Fruit fly (Drosophila melanogaster): Measurements from ENCODE around the gene CG14313.

Gene CG14313

dm6 chr3R:18226809-18227157, 35.0 kb upstream of the CG14313 start:
- TF ChIP-seq Pif1B (GFP tag; optimal IDR thresholded peaks at IDR 0.05) (no peak), CG13204 (GFP tag; optimal IDR thresholded peaks at IDR 0.05) (no peak), CG32121 (GFP tag; IDR thresholded peaks at IDR 0.05) (0 out of 2 replicates have a peak, but pooled peaks have one; percentile 25), Ets98B (GFP tag; IDR thresholded peaks at IDR 0.05) (no peak), CG4496 (GFP tag; IDR thresholded peaks at IDR 0.05) (peak; percentile 24; the same call in 2 of the 3 replicates), EcR (GFP tag; optimal IDR thresholded peaks at IDR 0.05) (peak; percentile 73), CG8159 (tag; optimal IDR thresholded peaks at IDR 0.05) (no peak), D1 (tag; optimal IDR thresholded peaks at IDR 0.05) (no peak), CG34367 (tag; optimal IDR thresholded peaks at IDR 0.05) (no peak), gl (tag; optimal IDR thresholded peaks at IDR 0.05) (no peak), rn (GFP tag; IDR thresholded peaks at IDR 0.05) (no peak), CG9948 (tag; optimal IDR thresholded peaks at IDR 0.05) (no peak), Snoo (tag; optimal IDR thresholded peaks at IDR 0.05) (no peak), CG10348 (GFP tag; IDR thresholded peaks at IDR 0.05) (no peak), CG15710 (tag; optimal IDR thresholded peaks at IDR 0.05) (no peak), CG8301 (tag; optimal IDR thresholded peaks at IDR 0.05) (no peak), fd96Ca (GFP tag; IDR thresholded peaks at IDR 0.05) (no peak), CG17806 (tag; optimal IDR thresholded peaks at IDR 0.05) (no peak), Pif1A (GFP tag; optimal IDR thresholded peaks at IDR 0.05) (no peak), CG12605 (GFP tag; IDR thresholded peaks at IDR 0.05) (no peak), CG14655 (GFP tag; optimal IDR thresholded peaks at IDR 0.05) (no peak)

- no peak for TF ChIP-seq CG13204 (GFP tag; optimal IDR thresholded peaks at IDR 0.05)
- peak; percentile 6 for TF ChIP-seq EcR (GFP tag; optimal IDR thresholded peaks at IDR 0.05)
- TF ChIP-seq CG8159 (tag; optimal IDR thresholded peaks at IDR 0.05): no peak
Measured at dm6 chr3R:18226043-18226808, 34.5 kb upstream of the CG14313 start, which contains the start of the genes CG7168 and Mdh2. CG7168 (minus strand) TSS chr3R:18226082. Mdh2 (plus strand) TSS chr3R:18226396.

- TF ChIP-seq CG4496 (GFP tag; IDR thresholded peaks at IDR 0.05): no peak
- TF ChIP-seq CG17806 (tag; optimal IDR thresholded peaks at IDR 0.05): peak; percentile 37
- no peak for TF ChIP-seq CG14655 (GFP tag; optimal IDR thresholded peaks at IDR 0.05)
- peak; percentile 61; the same call in 2 of the 3 replicates for TF ChIP-seq fd96Ca (GFP tag; IDR thresholded peaks at IDR 0.05)
- peak; percentile 25; the same call in 1 of the 2 replicates for TF ChIP-seq CG12605 (GFP tag; IDR thresholded peaks at IDR 0.05)
- TF ChIP-seq D1 (tag; optimal IDR thresholded peaks at IDR 0.05): no peak
- TF ChIP-seq CG32121 (GFP tag; IDR thresholded peaks at IDR 0.05): 0 out of 2 replicates have a peak, but pooled peaks have one; percentile 35
- no peak for TF ChIP-seq CG8301 (tag; optimal IDR thresholded peaks at IDR 0.05)
- TF ChIP-seq CG8159 (tag; optimal IDR thresholded peaks at IDR 0.05): peak; percentile 42
- no peak for TF ChIP-seq CG10348 (GFP tag; IDR thresholded peaks at IDR 0.05)
- TF ChIP-seq EcR (GFP tag; optimal IDR thresholded peaks at IDR 0.05): peak; percentile 86
- TF ChIP-seq Pif1B (GFP tag; optimal IDR thresholded peaks at IDR 0.05): no peak
- no peak for TF ChIP-seq rn (GFP tag; IDR thresholded peaks at IDR 0.05)
- no peak for TF ChIP-seq CG34367 (tag; optimal IDR thresholded peaks at IDR 0.05)
- no peak for TF ChIP-seq Pif1A (GFP tag; optimal IDR thresholded peaks at IDR 0.05)
- no peak for TF ChIP-seq CG13204 (GFP tag; optimal IDR thresholded peaks at IDR 0.05)
- TF ChIP-seq Snoo (tag; optimal IDR thresholded peaks at IDR 0.05): peak; percentile 33
- TF ChIP-seq Ets98B (GFP tag; IDR thresholded peaks at IDR 0.05): peak; percentile 32; the same call in 1 of the 2 replicates
- peak; percentile 49 for TF ChIP-seq CG15710 (tag; optimal IDR thresholded peaks at IDR 0.05)
- peak; percentile 5 for TF ChIP-seq CG9948 (tag; optimal IDR thresholded peaks at IDR 0.05)
- no peak for TF ChIP-seq gl (tag; optimal IDR thresholded peaks at IDR 0.05)
Measured at dm6 chr3R:18223434-18223833, 31.7 kb upstream of the CG14313 start, which contains the start of the genes mTerf5 and Non3. mTerf5 (minus strand) TSS chr3R:18223682. Non3 (plus strand) TSS chr3R:18223722.

dm6 chr3R:18220211-18220749, 28.5 kb upstream of the CG14313 start, which contains the start of the genes CG7988 and CG7183:
CG7988 (plus strand) TSS chr3R:18220526.
CG7183 (minus strand) TSS chr3R:18220699.
- peak; percentile 98 for TF ChIP-seq Snoo (tag; optimal IDR thresholded peaks at IDR 0.05)
- TF ChIP-seq CG17806 (tag; optimal IDR thresholded peaks at IDR 0.05): peak; percentile 98
- peak; percentile 94 for TF ChIP-seq Pif1A (GFP tag; optimal IDR thresholded peaks at IDR 0.05)
- peak; percentile 98 for TF ChIP-seq CG4496 (GFP tag; IDR thresholded peaks at IDR 0.05)
- peak; percentile 96 for TF ChIP-seq Ets98B (GFP tag; IDR thresholded peaks at IDR 0.05)
- peak; percentile 93 for TF ChIP-seq CG10348 (GFP tag; IDR thresholded peaks at IDR 0.05)
- no peak for TF ChIP-seq fd96Ca (GFP tag; IDR thresholded peaks at IDR 0.05)
- peak; percentile 98 for TF ChIP-seq CG12605 (GFP tag; IDR thresholded peaks at IDR 0.05)
- peak; percentile 91 for TF ChIP-seq gl (tag; optimal IDR thresholded peaks at IDR 0.05)
- TF ChIP-seq CG8159 (tag; optimal IDR thresholded peaks at IDR 0.05): peak; percentile 99
- TF ChIP-seq Pif1B (GFP tag; optimal IDR thresholded peaks at IDR 0.05): peak; percentile 90
- peak; percentile 96 for TF ChIP-seq CG14655 (GFP tag; optimal IDR thresholded peaks at IDR 0.05)
- TF ChIP-seq CG32121 (GFP tag; IDR thresholded peaks at IDR 0.05): peak; percentile 98
- TF ChIP-seq CG13204 (GFP tag; optimal IDR thresholded peaks at IDR 0.05): no peak
- peak; percentile 99 for TF ChIP-seq CG9948 (tag; optimal IDR thresholded peaks at IDR 0.05)
- TF ChIP-seq CG34367 (tag; optimal IDR thresholded peaks at IDR 0.05): peak; percentile 98
- no peak for TF ChIP-seq EcR (GFP tag; optimal IDR thresholded peaks at IDR 0.05)
- no peak for TF ChIP-seq D1 (tag; optimal IDR thresholded peaks at IDR 0.05)
- peak; percentile 99 for TF ChIP-seq CG15710 (tag; optimal IDR thresholded peaks at IDR 0.05)
- TF ChIP-seq rn (GFP tag; IDR thresholded peaks at IDR 0.05): peak; percentile 98
- TF ChIP-seq CG8301 (tag; optimal IDR thresholded peaks at IDR 0.05): peak; percentile 97

DNA sequence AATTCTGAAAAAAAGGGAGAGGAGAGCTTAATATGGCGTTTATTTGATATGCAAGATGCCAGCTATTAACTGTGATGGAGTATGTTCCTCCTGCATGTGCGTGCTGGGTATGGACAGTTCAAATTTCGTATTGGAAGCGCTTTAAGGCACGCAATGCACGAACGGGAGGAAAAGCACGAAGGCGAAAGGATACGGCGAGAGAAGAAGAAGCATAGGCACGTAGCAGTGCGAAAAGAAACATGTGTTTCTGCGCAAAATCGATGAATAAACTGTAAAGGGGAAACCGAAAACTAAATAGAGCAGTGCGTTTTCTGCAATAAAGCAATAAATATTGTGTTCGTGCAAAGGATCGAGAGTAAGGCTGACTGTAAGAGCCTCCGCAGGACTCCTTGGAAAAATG, 24.1 kb upstream of the CG14313 start, which contains the start of gene CG14314:
Gene CG14314, plus strand, starts transcription at position 243 of the 400 bp plus-strand sequence.
- no peak for TF ChIP-seq Pif1A (GFP tag; optimal IDR thresholded peaks at IDR 0.05)
- no peak for TF ChIP-seq CG8159 (tag; optimal IDR thresholded peaks at IDR 0.05)
- TF ChIP-seq CG12605 (GFP tag; IDR thresholded peaks at IDR 0.05): no peak
- TF ChIP-seq CG34367 (tag; optimal IDR thresholded peaks at IDR 0.05): no peak
- no peak for TF ChIP-seq CG8301 (tag; optimal IDR thresholded peaks at IDR 0.05)
- TF ChIP-seq CG32121 (GFP tag; IDR thresholded peaks at IDR 0.05): no peak

Data from whole organism, pupa.